Worm (Caenorhabditis elegans) whole organism, L1 larva: ENCODE data around the gene F43C11.10.

Source experiments
- C04F5.9 ChIP-seq: sonication (generic microtip); optimal IDR thresholded peaks from 2 replicates; lab custom pipeline; 2016; ENCODE audit warnings: missing genetic modification characterization, missing compliant biosample characterization
- efl-1 ChIP-seq, 4 experiments: fragments of 150-350 bp; optimal IDR thresholded peaks in 3 of 4; peaks in 1 of 4; 1 replicate in 1 of 4; 2 replicates in 3 of 4; lab custom pipeline; 2014; ENCODE audit warnings: missing biosample characterization in 2 of 4, missing genetic modification characterization in 2 of 4, missing genetic modification reagents in 2 of 4
- elt-2 ChIP-seq: sonication (generic microtip); optimal IDR thresholded peaks from 2 replicates; lab custom pipeline; 2016; ENCODE audit warnings: missing genetic modification characterization, mild to moderate bottlenecking, inconsistent platforms, missing compliant biosample characterization, missing genetic modification reagents
- ets-5 ChIP-seq: fragments of 200-800 bp; sonication (Bioruptor generic); IDR thresholded peaks from 2 replicates; pipeline ENCODE4 v1.3.6; 2022; ENCODE audit warnings: missing genetic modification characterization, missing compliant biosample characterization
- fkh-10 ChIP-seq: sonication (generic microtip); optimal IDR thresholded peaks from 2 replicates; lab custom pipeline; 2017; ENCODE audit warnings: missing biosample characterization, missing genetic modification reagents, missing genetic modification characterization
- fkh-4 ChIP-seq: sonication (generic microtip); optimal IDR thresholded peaks from 2 replicates; lab custom pipeline; 2016; ENCODE audit warnings: missing compliant biosample characterization, missing genetic modification characterization, borderline replicate concordance
- hlh-17 ChIP-seq: fragments of 200-800 bp; sonication (Bioruptor generic); optimal IDR thresholded peaks from 2 replicates; lab custom pipeline; 2018; ENCODE audit warnings: missing genetic modification characterization, mild to moderate bottlenecking, missing compliant biosample characterization, moderate library complexity, borderline replicate concordance
- hlh-4 ChIP-seq: sonication (generic microtip); optimal IDR thresholded peaks from 2 replicates; lab custom pipeline; 2016; ENCODE audit warnings: mild to moderate bottlenecking, missing genetic modification characterization, missing compliant biosample characterization
- hpl-2 ChIP-seq: fragments of 150-350 bp; optimal IDR thresholded peaks from 2 replicates; lab custom pipeline; 2014; ENCODE audit warnings: missing biosample characterization, missing genetic modification reagents, missing genetic modification characterization
- lin-13 ChIP-seq: fragments of 150-350 bp; optimal IDR thresholded peaks from 2 replicates; lab custom pipeline; 2014; ENCODE audit warnings: missing biosample characterization, missing genetic modification reagents, missing genetic modification characterization
- lsy-2 ChIP-seq, 2 experiments: fragments of 150-350 bp; optimal IDR thresholded peaks; 2 replicates each; lab custom pipeline; 2014; ENCODE audit warnings: missing biosample characterization in 2 of 2, missing genetic modification characterization in 2 of 2
- mab-9 ChIP-seq: fragments of 200-800 bp; sonication (Bioruptor generic); IDR thresholded peaks from 2 replicates; pipeline ENCODE4 v1.3.6; 2022; ENCODE audit warnings: missing genetic modification reagents, missing genetic modification characterization, missing compliant biosample characterization
- mdl-1 ChIP-seq, 2 experiments: fragments of 150-350 bp; optimal IDR thresholded peaks; 2 replicates each; lab custom pipeline; 2014 to 2017; ENCODE audit warnings: missing biosample characterization in 2 of 2, missing genetic modification characterization in 2 of 2, inconsistent platforms in 1 of 2
- nhr-11 ChIP-seq: fragments of 150-350 bp; optimal IDR thresholded peaks from 2 replicates; lab custom pipeline; 2014; ENCODE audit warnings: missing biosample characterization, missing genetic modification characterization
- nhr-20 ChIP-seq: sonication (generic microtip); optimal IDR thresholded peaks from 2 replicates; lab custom pipeline; 2016; ENCODE audit warnings: mild to moderate bottlenecking, missing genetic modification characterization, missing compliant biosample characterization
- nhr-71 ChIP-seq: sonication (generic microtip); optimal IDR thresholded peaks from 2 replicates; lab custom pipeline; 2016; ENCODE audit warnings: mild to moderate bottlenecking, missing genetic modification characterization, moderate library complexity, missing compliant biosample characterization
- nhr-76 ChIP-seq: sonication (generic microtip); optimal IDR thresholded peaks from 2 replicates; lab custom pipeline; 2017; ENCODE audit warnings: missing biosample characterization, missing genetic modification characterization
- nhr-85 ChIP-seq: sonication (generic microtip); peaks from one replicate; lab custom pipeline; 2016; ENCODE audit warnings: missing genetic modification characterization, inconsistent platforms, missing compliant biosample characterization
- pag-3 ChIP-seq: sonication (generic microtip); optimal IDR thresholded peaks from 2 replicates; lab custom pipeline; 2017; ENCODE audit warnings: missing genetic modification characterization, mild to moderate bottlenecking, missing compliant biosample characterization, antibody characterized with exemption, borderline replicate concordance; ENCODE audit not compliant: insufficient read depth
- pax-3 ChIP-seq: fragments of 200-800 bp; sonication (Bioruptor generic); optimal IDR thresholded peaks from 2 replicates; lab custom pipeline; 2018; ENCODE audit warnings: mild to moderate bottlenecking, missing genetic modification characterization, moderate library complexity, missing compliant biosample characterization
- pqm-1 ChIP-seq: sonication (generic microtip); optimal IDR thresholded peaks from 3 replicates; lab custom pipeline; 2017; ENCODE audit warnings: missing biosample characterization, missing genetic modification characterization
- swsn-7 ChIP-seq: sonication (generic microtip); optimal IDR thresholded peaks from 2 replicates; lab custom pipeline; 2016; ENCODE audit warnings: missing genetic modification characterization, missing compliant biosample characterization
- tlp-1 ChIP-seq: fragments of 150-350 bp; optimal IDR thresholded peaks from 2 replicates; lab custom pipeline; 2014; ENCODE audit warnings: missing biosample characterization, missing genetic modification characterization
- unc-30 ChIP-seq: sonication (generic microtip); optimal IDR thresholded peaks from 2 replicates; lab custom pipeline; 2017; ENCODE audit warnings: missing biosample characterization, missing genetic modification characterization
- vab-15 ChIP-seq: sonication (generic microtip); optimal IDR thresholded peaks from 2 replicates; lab custom pipeline; 2017; ENCODE audit warnings: missing genotype, mild to moderate bottlenecking, missing genetic modification characterization, missing compliant biosample characterization
- zag-1 ChIP-seq: fragments of 150-350 bp; optimal IDR thresholded peaks from 2 replicates; lab custom pipeline; 2014; ENCODE audit warnings: missing biosample characterization, missing genetic modification characterization

Gene F43C11.10

DNA sequence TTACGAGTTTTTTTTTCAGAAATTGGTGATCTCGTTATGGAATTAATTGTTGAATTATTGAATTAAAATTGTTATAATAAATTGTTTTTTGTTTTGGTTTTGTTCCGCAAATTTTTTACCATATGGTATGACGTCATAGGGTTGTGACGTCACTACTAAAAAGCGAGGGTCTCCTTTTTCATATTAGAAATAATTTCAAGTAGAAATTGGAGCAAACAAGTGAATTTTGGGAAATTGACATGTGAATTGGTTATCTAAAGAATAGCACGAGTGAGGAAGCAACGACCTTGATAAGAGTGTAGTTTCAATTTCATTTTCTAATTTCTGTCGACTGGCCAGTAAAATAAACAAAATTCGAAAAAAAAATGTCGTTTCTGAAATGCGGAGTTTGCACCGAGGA lies 16.9 kb downstream of the F43C11.10 start, which contains the start of gene F43C11.7 (continued):
- no peak for TF ChIP-seq fkh-4 (tag; lab: Kevin White, UChicago)
- no peak for TF ChIP-seq lin-13 (GFP tag; lab: Kevin White, UChicago)
- TF ChIP-seq lsy-2 (tag; optimal IDR thresholded peaks at IDR 0.05; lab: Kevin White, UChicago) = no peak
- no peak for TF ChIP-seq mab-9
- TF ChIP-seq fkh-10 (GFP tag; lab: Kevin White, UChicago) = no peak
- TF ChIP-seq, all 84 proteins: peak for 5

DNA sequence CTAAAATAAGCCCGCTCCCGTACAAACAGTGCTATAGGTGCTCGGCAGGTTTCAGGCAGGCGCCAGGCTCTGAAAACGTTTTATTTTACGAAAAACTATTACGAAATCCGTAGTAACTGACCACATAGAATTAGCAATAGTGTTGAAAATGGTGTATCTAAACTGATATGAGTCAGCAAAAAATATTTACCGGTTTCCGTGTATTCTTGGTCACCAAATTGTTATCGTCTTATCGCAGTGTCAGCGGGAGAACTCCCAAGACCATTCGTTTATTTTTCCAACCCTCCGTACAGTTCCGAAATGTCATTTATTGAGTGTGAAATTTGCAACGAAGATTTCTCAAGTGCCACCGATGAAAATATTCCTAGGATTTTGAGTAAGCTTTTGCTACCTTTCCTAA lies 20.2 kb downstream of the F43C11.10 start, which contains the start of gene F43C11.8:
F43C11.8 (plus strand) TSS at position 301 of the 400 bp plus-strand sequence.
- no peak for TF ChIP-seq hlh-4
- no peak for TF ChIP-seq C04F5.9 (tag; lab: Kevin White, UChicago)
- no peak for TF ChIP-seq vab-15 (tag; lab: Kevin White, UChicago)
- TF ChIP-seq swsn-7 (tag; lab: Kevin White, UChicago) = no peak
- no peak for TF ChIP-seq nhr-76 (tag; lab: Kevin White, UChicago)
- TF ChIP-seq hlh-17 (GFP tag; lab: Kevin White, UChicago) = no peak

DNA sequence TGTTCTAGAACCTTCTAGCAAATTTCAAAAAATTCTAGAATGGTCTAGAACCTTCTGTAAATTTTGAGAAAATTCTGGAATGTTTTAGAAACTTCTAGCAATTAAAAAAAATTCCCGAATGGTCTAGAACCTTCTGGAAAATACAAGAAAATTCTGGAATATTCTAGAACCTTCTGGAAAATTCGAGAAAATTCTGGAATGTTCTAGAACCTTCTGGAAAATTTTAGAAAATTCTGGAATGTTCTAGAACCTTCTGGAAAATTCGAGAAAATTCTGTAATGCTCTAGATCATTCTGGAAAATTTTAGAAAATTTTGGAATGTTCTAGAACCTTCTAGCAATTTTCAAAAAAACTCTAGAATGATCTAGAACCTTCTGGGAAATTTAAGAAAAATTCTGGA lies 22.0 kb downstream of the F43C11.10 start:
- TF ChIP-seq lsy-2 (tag; optimal IDR thresholded peaks at IDR 0.05; lab: Kevin White, UChicago) = no peak
- no peak for TF ChIP-seq mdl-1 (tag; optimal IDR thresholded peaks at IDR 0.05; lab: Kevin White, UChicago)
- TF ChIP-seq pqm-1 (tag; lab: Kevin White, UChicago) = no peak
- TF ChIP-seq lin-13 (GFP tag; lab: Kevin White, UChicago) = no peak
- no peak for TF ChIP-seq nhr-71 (tag; lab: Kevin White, UChicago)
- TF ChIP-seq pag-3 (tag; lab: Kevin White, UChicago) = no peak
- TF ChIP-seq tlp-1 (tag; lab: Kevin White, UChicago) = no peak
- no peak for TF ChIP-seq unc-30 (tag; lab: Kevin White, UChicago)
- TF ChIP-seq nhr-85 (tag; lab: Kevin White, UChicago) = no peak
- no peak for TF ChIP-seq ets-5 (GFP tag; lab: Robert Waterston, UW)
- no peak for TF ChIP-seq hpl-2 (GFP tag; lab: Kevin White, UChicago)
- TF ChIP-seq, all 84 proteins: peak for 0

DNA sequence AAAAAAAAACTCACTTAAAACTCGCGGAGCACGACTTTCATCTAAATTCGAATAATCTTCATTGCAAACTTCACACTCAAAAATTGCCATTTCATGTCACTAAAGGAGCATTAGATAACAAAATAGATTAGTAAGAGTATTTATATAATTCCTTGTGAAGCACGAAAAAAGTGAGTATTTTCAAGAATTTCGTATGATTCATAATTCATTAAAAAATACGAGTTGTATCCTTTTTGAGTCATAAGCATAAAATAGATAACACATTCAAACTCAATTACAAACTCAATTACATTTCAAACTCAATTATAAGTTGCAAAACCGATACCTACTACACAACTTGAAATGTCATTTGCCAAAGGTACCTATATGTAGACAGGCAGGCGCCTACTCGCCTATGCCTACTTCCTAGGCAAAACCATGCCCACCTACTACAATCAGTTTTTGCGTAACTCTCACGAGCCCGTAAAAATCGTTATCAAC lies 23.4 kb downstream of the F43C11.10 start, which contains the start of the genes ZK1240.8 and ZK1240.1:
ZK1240.8 (minus strand) TSS at position 101 of the 480 bp plus-strand sequence.
ZK1240.1 (plus strand) TSS at position 430 of the 480 bp plus-strand sequence.
- no peak for TF ChIP-seq hpl-2 (GFP tag; lab: Kevin White, UChicago)
- peak; percentile 5 for TF ChIP-seq elt-2

DNA sequence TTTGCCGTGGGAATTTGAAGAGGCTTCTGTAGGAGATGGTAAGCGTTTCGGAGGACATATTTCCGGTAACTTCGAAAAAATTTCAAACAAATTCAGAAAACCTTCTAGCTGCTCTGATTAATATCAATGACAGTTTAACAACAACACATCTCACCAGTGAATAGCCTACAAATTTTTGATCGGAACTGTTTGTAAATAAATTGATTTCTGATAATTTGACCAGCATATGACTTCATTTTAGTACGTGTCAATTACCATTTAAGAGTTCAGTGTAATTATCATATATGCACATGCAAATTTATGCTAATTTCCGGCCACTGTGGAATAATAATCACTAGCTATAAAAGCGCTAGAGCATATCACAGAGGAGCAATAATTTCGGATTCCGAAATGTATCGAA lies 27.5 kb downstream of the F43C11.10 start, which contains the start of gene ZK1240.11:
ZK1240.11 (plus strand) TSS at position 301 of the 400 bp plus-strand sequence.
- no peak for TF ChIP-seq efl-1 (optimal IDR thresholded peaks at IDR 0.05; lab: Kevin White, UChicago)
- TF ChIP-seq efl-1 (GFP tag; optimal IDR thresholded peaks at IDR 0.05 in 1 of 2; lab: Kevin White, UChicago) = peak in 1 of 2 experiments; percentile 25
- TF ChIP-seq zag-1 (tag; lab: Kevin White, UChicago) = no peak
- TF ChIP-seq pax-3 (tag; lab: Kevin White, UChicago) = no peak

DNA sequence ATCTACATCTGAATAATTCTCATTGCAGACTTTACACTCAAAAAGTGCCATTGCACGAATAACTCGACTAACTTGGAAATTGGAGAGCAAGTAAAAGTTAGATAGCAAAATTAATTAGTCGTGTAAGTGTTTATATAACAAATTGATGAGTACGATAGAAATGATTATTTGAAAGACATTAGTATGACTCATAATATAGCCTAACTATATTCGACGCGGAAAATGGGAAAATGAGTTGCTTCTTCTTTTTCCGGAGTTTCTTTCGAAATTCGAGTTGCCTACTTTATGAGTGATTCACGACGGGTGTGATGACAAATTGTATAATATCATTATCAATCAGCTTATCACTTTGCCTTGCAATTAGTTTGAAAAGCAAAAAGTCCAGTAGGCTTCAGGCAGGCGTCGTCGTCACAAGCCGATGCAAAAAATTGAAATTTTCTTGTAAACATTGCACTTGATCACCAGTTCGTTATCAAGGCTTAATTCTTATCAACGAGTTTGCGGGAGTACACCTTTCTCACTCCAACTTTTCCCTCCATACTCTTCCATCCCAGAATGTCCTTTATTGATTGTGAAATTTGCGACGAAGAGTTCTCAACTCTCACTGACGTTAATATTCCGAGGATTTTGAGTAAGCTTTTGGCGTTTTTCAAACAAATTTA lies 29.5 kb downstream of the F43C11.10 start, which contains the start of the genes ZK1240.6 and ZK1240.2:
ZK1240.6 (minus strand) TSS at position 51 of the 662 bp plus-strand sequence.
ZK1240.2 (plus strand) TSS at position 520 of the 662 bp plus-strand sequence.
- no peak for TF ChIP-seq nhr-20 (tag; lab: Kevin White, UChicago)
- TF ChIP-seq nhr-11 (tag; lab: Kevin White, UChicago) = no peak
- TF ChIP-seq pqm-1 (tag; lab: Kevin White, UChicago) = peak; percentile 49
- TF ChIP-seq elt-2 = peak; percentile 74
